Worm (Caenorhabditis elegans): ENCODE data around the gene K12H6.4.

K12H6.4 gene

DNA sequence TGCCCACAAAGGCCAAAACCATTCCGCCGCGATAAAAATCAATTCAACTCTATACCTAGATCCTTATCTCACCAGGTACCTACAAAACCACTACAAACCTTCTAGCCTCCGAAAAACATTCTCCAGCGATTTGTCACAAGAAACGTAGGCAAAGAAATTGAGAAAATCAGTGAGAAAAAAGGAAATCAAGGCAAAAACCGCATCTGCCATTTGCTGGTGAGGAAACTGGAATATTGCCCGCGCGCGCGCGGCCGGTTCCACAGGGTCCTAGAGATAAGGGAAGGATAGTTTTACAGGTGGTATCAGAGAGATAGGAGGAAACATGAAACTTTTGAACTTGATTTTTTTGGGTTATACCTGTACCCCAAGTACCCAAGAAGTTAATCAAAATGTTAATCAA lies 33.5 kb upstream of the K12H6.4 start:
- TF ChIP-seq lin-11 (tag; optimal IDR thresholded peaks at IDR 0.05) (no peak), rnt-1 (tag; optimal IDR thresholded peaks at IDR 0.05) (peak; percentile 18)

DNA sequence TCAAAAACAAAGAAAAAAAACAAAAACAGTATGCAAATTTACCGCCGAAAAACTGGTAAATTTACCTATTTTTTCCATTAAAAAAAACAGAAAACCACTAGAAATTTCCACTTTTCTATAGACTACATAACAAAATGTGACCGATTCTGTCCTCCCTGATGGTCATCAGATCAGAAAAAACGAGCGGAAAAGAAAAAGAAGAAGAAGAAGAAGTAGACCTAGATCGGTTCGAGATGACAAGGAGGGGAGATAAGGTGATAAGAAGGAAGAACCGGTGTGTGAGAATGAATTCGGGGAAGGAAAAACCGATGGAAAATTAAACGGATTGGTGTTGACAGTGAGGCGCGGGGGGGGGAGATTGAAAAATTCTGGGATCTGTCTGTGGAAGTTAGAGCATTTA lies 32.0 kb upstream of the K12H6.4 start:
- TF ChIP-seq unc-55 (GFP tag; optimal IDR thresholded peaks at IDR 0.05) = no peak

DNA sequence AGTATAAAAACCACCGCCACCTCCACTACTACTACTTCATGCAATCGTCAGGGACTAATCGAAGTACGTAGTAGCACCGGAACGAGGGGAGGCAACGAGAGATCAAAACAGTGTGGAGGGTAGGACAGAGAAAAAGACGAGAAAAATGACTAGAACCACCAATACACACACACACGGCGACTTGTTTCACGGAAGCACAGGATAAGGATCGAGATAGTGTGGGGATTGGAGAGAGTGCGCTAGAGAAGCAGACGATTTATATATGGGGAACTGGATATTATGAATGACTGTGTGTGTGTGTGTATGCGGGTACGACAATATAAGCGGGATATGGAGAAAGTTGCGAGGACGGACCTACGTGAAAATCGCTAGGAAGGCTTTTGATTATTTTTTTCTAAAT lies 30.7 kb upstream of the K12H6.4 start:
- TF ChIP-seq ceh-31 (tag; optimal IDR thresholded peaks at IDR 0.05) = peak; percentile 41
- TF ChIP-seq hlh-6 (tag; optimal IDR thresholded peaks at IDR 0.05) = peak; percentile 11
- TF ChIP-seq ztf-16 (tag; optimal IDR thresholded peaks at IDR 0.05) = no peak

DNA sequence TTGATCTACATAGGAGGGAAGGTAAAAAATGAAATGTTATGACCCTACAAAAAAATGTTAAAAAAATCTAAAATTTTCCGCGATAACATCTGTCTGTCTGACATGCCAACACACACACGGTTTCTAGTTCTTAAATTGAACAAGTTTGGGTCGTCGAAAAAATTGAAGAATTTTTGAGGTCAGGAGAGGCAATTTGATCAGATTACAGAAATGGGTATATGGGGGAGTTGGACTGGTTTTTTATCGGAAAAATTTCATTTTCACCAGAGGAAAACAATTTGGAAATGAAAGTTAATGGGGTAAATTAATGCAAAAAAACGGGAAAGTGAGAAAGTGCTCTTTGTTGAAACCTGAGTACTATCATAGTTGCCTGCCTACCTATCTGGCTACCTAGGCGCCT lies 29.7 kb upstream of the K12H6.4 start:
- TF ChIP-seq unc-42 (tag; optimal IDR thresholded peaks at IDR 0.05) (no peak), pha-2 (tag; optimal IDR thresholded peaks at IDR 0.05) (no peak), gmeb-2 (tag; optimal IDR thresholded peaks at IDR 0.05) (no peak), ahr-1 (tag; optimal IDR thresholded peaks at IDR 0.05) (no peak), pag-3 (tag; optimal IDR thresholded peaks at IDR 0.05; ENCODE audit: borderline replicate concordance) (no peak), odd-2 (tag; optimal IDR thresholded peaks at IDR 0.05) (no peak), madf-2 (tag; optimal IDR thresholded peaks at IDR 0.05) (no peak), pax-1 (tag; optimal IDR thresholded peaks at IDR 0.05) (no peak), zip-5 (tag; optimal IDR thresholded peaks at IDR 0.05) (no peak), ceh-30 (tag; optimal IDR thresholded peaks at IDR 0.05) (no peak), che-1 (tag; optimal IDR thresholded peaks at IDR 0.05) (no peak), sox-4 (tag; optimal IDR thresholded peaks at IDR 0.05) (no peak), unc-86 (tag; optimal IDR thresholded peaks at IDR 0.05) (no peak), ceh-45 (GFP tag; IDR thresholded peaks at IDR 0.05) (no peak), nhr-11 (tag; optimal IDR thresholded peaks at IDR 0.05) (no peak), ceh-24 (tag; optimal IDR thresholded peaks at IDR 0.05) (no peak), fkh-10 (GFP tag; optimal IDR thresholded peaks at IDR 0.05) (no peak), pqm-1 (tag; optimal IDR thresholded peaks at IDR 0.05) (no peak), ceh-48 (tag; optimal IDR thresholded peaks at IDR 0.05) (no peak), elt-4 (tag; optimal IDR thresholded peaks at IDR 0.05) (no peak)

DNA sequence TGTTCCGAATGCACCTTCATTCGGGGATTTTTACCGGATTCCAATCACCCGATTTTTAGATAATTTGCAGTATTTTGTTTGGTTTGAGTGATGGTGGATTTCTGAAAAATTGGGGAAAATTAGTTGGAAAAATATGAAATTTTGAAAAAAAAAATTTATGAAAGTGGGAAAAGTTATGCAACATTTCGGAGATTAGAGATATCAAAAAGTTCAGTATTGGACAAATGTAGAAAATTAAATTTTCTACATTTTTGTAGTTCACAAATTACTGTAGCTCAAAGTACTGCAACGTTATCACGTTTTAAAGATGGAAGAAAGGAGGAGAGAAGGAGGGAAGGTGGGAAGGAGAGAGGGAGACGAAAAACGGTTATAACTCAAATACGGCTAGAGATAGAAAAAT lies 28.4 kb upstream of the K12H6.4 start, which contains the start of gene ptc-3:
Gene ptc-3, minus strand, starts transcription at position 101 of the 400 bp plus-strand sequence.
- TF ChIP-seq gmeb-2 (tag; optimal IDR thresholded peaks at IDR 0.05) (no peak), K02D7.2 (tag; optimal IDR thresholded peaks at IDR 0.05) (no peak), hlh-13 (GFP tag; optimal IDR thresholded peaks at IDR 0.05) (no peak), dmd-4 (tag; optimal IDR thresholded peaks at IDR 0.05; ENCODE audit: borderline replicate concordance) (no peak)

DNA sequence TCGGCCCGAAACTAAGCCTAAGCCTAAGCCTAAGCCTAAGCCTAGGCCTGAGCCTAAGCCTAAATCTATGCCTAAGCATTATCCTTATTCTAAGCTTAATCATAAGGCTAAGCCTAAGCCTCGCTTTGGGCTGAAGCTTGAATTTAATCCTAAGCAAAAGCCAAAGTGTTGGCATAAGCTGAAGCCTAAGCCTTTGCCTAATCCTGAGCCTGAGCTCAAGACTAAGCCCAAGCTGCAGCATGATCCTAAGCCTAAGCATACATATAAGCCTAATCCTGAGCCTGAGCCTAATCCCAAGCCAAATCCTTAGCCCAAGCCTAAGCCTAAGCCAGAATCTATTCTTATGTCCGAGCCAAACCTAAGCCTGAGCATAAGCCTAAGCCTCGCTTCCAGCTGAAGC lies 22.5 kb upstream of the K12H6.4 start:
- TF ChIP-seq Y22D7AL.16 (tag; optimal IDR thresholded peaks at IDR 0.05) (no peak), dve-1 (tag; optimal IDR thresholded peaks at IDR 0.05) (peak; percentile 94), pha-2 (tag; optimal IDR thresholded peaks at IDR 0.05) (no peak), unc-86 (tag; optimal IDR thresholded peaks at IDR 0.05) (no peak), eyg-1 (tag; optimal IDR thresholded peaks at IDR 0.05) (no peak)

DNA sequence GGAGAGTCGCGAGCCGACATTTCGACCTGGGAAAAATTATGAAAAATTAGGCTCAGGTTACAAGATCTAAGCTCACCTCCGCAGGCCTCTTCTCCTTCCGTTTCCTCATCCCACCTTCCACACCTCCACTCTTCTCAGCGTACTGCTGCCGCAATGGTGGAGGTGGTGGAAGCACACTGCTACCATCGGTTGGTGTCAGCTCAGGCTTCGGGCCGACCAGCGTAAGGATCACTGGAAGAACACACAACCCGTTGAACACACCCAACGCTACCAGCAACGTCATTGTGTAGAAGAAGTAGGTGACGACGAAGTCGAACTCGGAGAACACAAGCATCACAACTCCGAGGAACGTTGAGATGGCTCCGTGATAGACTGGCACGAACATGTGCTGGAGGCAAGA lies 21.6 kb upstream of the K12H6.4 start:
- TF ChIP-seq pros-1 (tag; optimal IDR thresholded peaks at IDR 0.05) (no peak), elt-2 (tag; optimal IDR thresholded peaks at IDR 0.05) (no peak), unc-86 (tag; optimal IDR thresholded peaks at IDR 0.05) (no peak), unc-3 (GFP tag; conservative IDR thresholded peaks at IDR 0.05) (no peak), unc-3 (tag; optimal IDR thresholded peaks at IDR 0.05) (no peak), ceh-14 (tag; optimal IDR thresholded peaks at IDR 0.05) (no peak), ama-1 (optimal IDR thresholded peaks at IDR 0.05) (no peak), ceh-45 (GFP tag; IDR thresholded peaks at IDR 0.05) (no peak), T23F11.4 (GFP tag; optimal IDR thresholded peaks at IDR 0.05) (no peak), K02D7.2 (tag; optimal IDR thresholded peaks at IDR 0.05) (no peak)
